Fruit fly (Drosophila melanogaster) whole organism: ENCODE measurements around the gene mib2.

Experiments
- CG8478 ChIP-seq: fragments of >200 bp; optimal IDR thresholded peaks from 2 replicates; lab custom pipeline; 2018; ENCODE audit warnings: inconsistent platforms
- usp ChIP-seq: fragments of >200 bp; optimal IDR thresholded peaks from 2 replicates; lab custom pipeline; 2017; ENCODE audit warnings: missing biosample characterization, missing genetic modification characterization, mixed read lengths

dm6 chr2L:19014881-19015366 is 19.3 kb upstream of the mib2 start:
- no peak for TF ChIP-seq CG8478 (lab: Kevin White, UChicago)
- no peak for TF ChIP-seq usp (GFP tag; lab: Kevin White, UChicago)
